Worm (Caenorhabditis elegans): ENCODE measurements around the gene ttbk-2.2.

- TF ChIP-seq ceh-82 (tag; optimal IDR thresholded peaks at IDR 0.05) = no peak
- TF ChIP-seq snpc-4 (tag; optimal IDR thresholded peaks at IDR 0.05) = no peak
- no peak for TF ChIP-seq ama-1 (optimal IDR thresholded peaks at IDR 0.05)
- TF ChIP-seq fkh-2 (tag; optimal IDR thresholded peaks at IDR 0.05) = no peak
- no peak for TF ChIP-seq nhr-67 (tag; optimal IDR thresholded peaks at IDR 0.05)
- no peak for TF ChIP-seq nhr-77 (tag; optimal IDR thresholded peaks at IDR 0.05)
- no peak for TF ChIP-seq unc-62 (GFP tag; optimal IDR thresholded peaks at IDR 0.05)
- no peak for TF ChIP-seq pha-4 (tag; optimal IDR thresholded peaks at IDR 0.05)
- no peak for TF ChIP-seq nhr-12 (tag; optimal IDR thresholded peaks at IDR 0.05)
- no peak for TF ChIP-seq fkh-10 (GFP tag; optimal IDR thresholded peaks at IDR 0.05)
- no peak for TF ChIP-seq ceh-16 (tag; optimal IDR thresholded peaks at IDR 0.05)
- TF ChIP-seq mml-1 (tag; optimal IDR thresholded peaks at IDR 0.05) = no peak
- no peak for TF ChIP-seq zag-1 (tag; optimal IDR thresholded peaks at IDR 0.05)
- no peak for TF ChIP-seq elt-3 (tag; optimal IDR thresholded peaks at IDR 0.05)
Measured at ce11 chrIV:5110391-5110930, 43.7 kb upstream of the ttbk-2.2 start.

All from whole organism, L3 larva.